Worm (Caenorhabditis elegans) whole organism, L1 larva: ENCODE data around the gene Y43C5A.2.
A peak's percentile ranks its signal among the peaks of the same experiment; 100 is the strongest.

Experiments used
- C16A3.4 ChIP-seq: fragments of 150-350 bp; optimal IDR thresholded peaks from 2 replicates; lab custom pipeline; 2014; ENCODE audit warnings: missing biosample characterization, missing genetic modification characterization
- F16B12.6 ChIP-seq: fragments of 150-350 bp; optimal IDR thresholded peaks from 2 replicates; lab custom pipeline; 2014; ENCODE audit warnings: missing biosample characterization, missing genetic modification characterization
- Y116A8C.19 ChIP-seq: sonication (generic microtip); optimal IDR thresholded peaks from 2 replicates; lab custom pipeline; 2016; ENCODE audit warnings: missing compliant biosample characterization, missing genetic modification characterization, borderline replicate concordance
- alr-1 ChIP-seq: fragments of 200-800 bp; sonication (Bioruptor generic); optimal IDR thresholded peaks from 2 replicates; lab custom pipeline; 2018; ENCODE audit warnings: borderline replicate concordance, mild to moderate bottlenecking, missing genetic modification characterization, missing compliant biosample characterization
- ceh-63 ChIP-seq: fragments of 200-800 bp; sonication (Bioruptor generic); optimal IDR thresholded peaks from 2 replicates; lab custom pipeline; 2018; ENCODE audit warnings: mild to moderate bottlenecking, missing genetic modification characterization, missing compliant biosample characterization
- ceh-8 ChIP-seq: fragments of 200-800 bp; sonication (Bioruptor generic); optimal IDR thresholded peaks from 2 replicates; lab custom pipeline; 2018; ENCODE audit warnings: mild to moderate bottlenecking, missing genetic modification characterization, moderate library complexity, missing compliant biosample characterization
- ceh-82 ChIP-seq, 3 experiments: fragments of 150-350 bp in 1 of 3; sonication (generic microtip) in 2 of 3; optimal IDR thresholded peaks; 2 replicates each; lab custom pipeline; 2014 to 2017; ENCODE audit warnings: missing biosample characterization in 3 of 3, missing genetic modification characterization in 3 of 3
- ceh-88 ChIP-seq: fragments of 200-800 bp; sonication (Bioruptor generic); IDR thresholded peaks from 2 replicates; pipeline ENCODE4 v1.3.6; 2022; ENCODE audit warnings: missing genetic modification characterization, missing compliant biosample characterization
- ces-1 ChIP-seq: fragments of 150-350 bp; optimal IDR thresholded peaks from 2 replicates; lab custom pipeline; 2014; ENCODE audit warnings: missing biosample characterization, missing genetic modification reagents, missing genetic modification characterization
- efl-1 ChIP-seq, 4 experiments: fragments of 150-350 bp; optimal IDR thresholded peaks in 3 of 4; peaks in 1 of 4; 1 replicate in 1 of 4; 2 replicates in 3 of 4; lab custom pipeline; 2014; ENCODE audit warnings: missing biosample characterization in 2 of 4, missing genetic modification characterization in 2 of 4, missing genetic modification reagents in 2 of 4
- efl-3 ChIP-seq: fragments of 200-800 bp; sonication (Bioruptor generic); optimal IDR thresholded peaks from 2 replicates; lab custom pipeline; 2018; ENCODE audit warnings: mild to moderate bottlenecking, missing genetic modification characterization, missing compliant biosample characterization
- ets-5 ChIP-seq: fragments of 200-800 bp; sonication (Bioruptor generic); IDR thresholded peaks from 2 replicates; pipeline ENCODE4 v1.3.6; 2022; ENCODE audit warnings: missing genetic modification characterization, missing compliant biosample characterization
- fkh-8 ChIP-seq: sonication (generic microtip); optimal IDR thresholded peaks from 2 replicates; lab custom pipeline; 2016; ENCODE audit warnings: mild to moderate bottlenecking, missing genetic modification characterization, missing compliant biosample characterization
- fos-1 ChIP-seq: fragments of 150-350 bp; optimal IDR thresholded peaks from 2 replicates; lab custom pipeline; 2014; ENCODE audit warnings: missing biosample characterization, missing genetic modification characterization
- grh-1 ChIP-seq: fragments of 200-800 bp; sonication (Bioruptor generic); IDR thresholded peaks from 2 replicates; pipeline ENCODE4 v1.3.6; 2022; ENCODE audit warnings: missing genetic modification reagents, missing genetic modification characterization, missing compliant biosample characterization
- irx-1 ChIP-seq: sonication (generic microtip); optimal IDR thresholded peaks from 2 replicates; lab custom pipeline; 2016; ENCODE audit warnings: missing genetic modification characterization, missing compliant biosample characterization
- lin-13 ChIP-seq: fragments of 150-350 bp; optimal IDR thresholded peaks from 2 replicates; lab custom pipeline; 2014; ENCODE audit warnings: missing biosample characterization, missing genetic modification reagents, missing genetic modification characterization
- lin-14 ChIP-seq: fragments of 200-800 bp; sonication (Bioruptor generic); optimal IDR thresholded peaks from 2 replicates; lab custom pipeline; 2018; ENCODE audit warnings: mild to moderate bottlenecking, missing genetic modification characterization, moderate library complexity, missing compliant biosample characterization
- lin-35 ChIP-seq, 2 experiments: fragments of 150-350 bp; optimal IDR thresholded peaks; 2 replicates each; lab custom pipeline; 2014; ENCODE audit warnings: missing biosample characterization in 2 of 2, missing genetic modification characterization in 2 of 2, missing genetic modification reagents in 2 of 2
- lir-3 ChIP-seq: sonication (generic microtip); optimal IDR thresholded peaks from 2 replicates; lab custom pipeline; 2016; ENCODE audit warnings: mild to moderate bottlenecking, missing genetic modification characterization, moderate library complexity, missing compliant biosample characterization; ENCODE audit not compliant: poor library complexity
- mab-9 ChIP-seq: fragments of 200-800 bp; sonication (Bioruptor generic); IDR thresholded peaks from 2 replicates; pipeline ENCODE4 v1.3.6; 2022; ENCODE audit warnings: missing genetic modification reagents, missing genetic modification characterization, missing compliant biosample characterization
- mdl-1 ChIP-seq, 2 experiments: fragments of 150-350 bp; optimal IDR thresholded peaks; 2 replicates each; lab custom pipeline; 2014 to 2017; ENCODE audit warnings: missing biosample characterization in 2 of 2, missing genetic modification characterization in 2 of 2, inconsistent platforms in 1 of 2
- mep-1 ChIP-seq: fragments of 150-350 bp; optimal IDR thresholded peaks from 2 replicates; lab custom pipeline; 2014; ENCODE audit warnings: missing biosample characterization, missing genetic modification characterization
- nhr-11 ChIP-seq: fragments of 150-350 bp; optimal IDR thresholded peaks from 2 replicates; lab custom pipeline; 2014; ENCODE audit warnings: missing biosample characterization, missing genetic modification characterization
- nhr-19 ChIP-seq: fragments of 200-800 bp; sonication (Bioruptor generic); conservative IDR thresholded peaks from 2 replicates; pipeline ENCODE4 v1.3.6; 2022; ENCODE audit warnings: missing genetic modification characterization, missing compliant biosample characterization
- nhr-20 ChIP-seq: sonication (generic microtip); optimal IDR thresholded peaks from 2 replicates; lab custom pipeline; 2016; ENCODE audit warnings: mild to moderate bottlenecking, missing genetic modification characterization, missing compliant biosample characterization
- nhr-237 ChIP-seq: fragments of 150-350 bp; optimal IDR thresholded peaks from 2 replicates; lab custom pipeline; 2014; ENCODE audit warnings: missing biosample characterization, missing genetic modification characterization
- nhr-28 ChIP-seq: fragments of 150-350 bp; optimal IDR thresholded peaks from 2 replicates; lab custom pipeline; 2014; ENCODE audit warnings: missing biosample characterization, missing genetic modification characterization
- nhr-84 ChIP-seq: sonication (generic microtip); optimal IDR thresholded peaks from 2 replicates; lab custom pipeline; 2017; ENCODE audit warnings: missing biosample characterization, missing genetic modification characterization
- nhr-85 ChIP-seq: sonication (generic microtip); peaks from one replicate; lab custom pipeline; 2016; ENCODE audit warnings: missing genetic modification characterization, inconsistent platforms, missing compliant biosample characterization
- nhr-90 ChIP-seq: sonication (generic microtip); optimal IDR thresholded peaks from 2 replicates; lab custom pipeline; 2016; ENCODE audit warnings: mild to moderate bottlenecking, missing genetic modification characterization, missing compliant biosample characterization; ENCODE audit not compliant: poor library complexity
- pag-3 ChIP-seq: sonication (generic microtip); optimal IDR thresholded peaks from 2 replicates; lab custom pipeline; 2017; ENCODE audit warnings: missing genetic modification characterization, mild to moderate bottlenecking, missing compliant biosample characterization, antibody characterized with exemption, borderline replicate concordance; ENCODE audit not compliant: insufficient read depth
- pqm-1 ChIP-seq: sonication (generic microtip); optimal IDR thresholded peaks from 3 replicates; lab custom pipeline; 2017; ENCODE audit warnings: missing biosample characterization, missing genetic modification characterization
- rnt-1 ChIP-seq: sonication (generic microtip); optimal IDR thresholded peaks from 2 replicates; lab custom pipeline; 2016; ENCODE audit warnings: mild to moderate bottlenecking, missing genetic modification characterization, moderate library complexity, missing compliant biosample characterization
- snpc-4 ChIP-seq: fragments of 150-350 bp; optimal IDR thresholded peaks from 2 replicates; lab custom pipeline; 2014; ENCODE audit warnings: missing biosample characterization, missing genetic modification characterization
- sptf-1 ChIP-seq: fragments of 150-350 bp; optimal IDR thresholded peaks from 2 replicates; lab custom pipeline; 2014; ENCODE audit warnings: missing biosample characterization, missing genetic modification characterization
- sup-37 ChIP-seq: fragments of 200-800 bp; sonication (Bioruptor generic); optimal IDR thresholded peaks from 2 replicates; lab custom pipeline; 2018; ENCODE audit warnings: mild to moderate bottlenecking, missing genetic modification characterization, missing compliant biosample characterization
- swsn-7 ChIP-seq: sonication (generic microtip); optimal IDR thresholded peaks from 2 replicates; lab custom pipeline; 2016; ENCODE audit warnings: missing genetic modification characterization, missing compliant biosample characterization
- unc-130 ChIP-seq: fragments of 150-350 bp; optimal IDR thresholded peaks from 2 replicates; lab custom pipeline; 2017; ENCODE audit warnings: missing biosample characterization, missing genetic modification characterization, inconsistent platforms
- unc-62 ChIP-seq: fragments of 150-350 bp; optimal IDR thresholded peaks from 2 replicates; lab custom pipeline; 2014; ENCODE audit warnings: missing biosample characterization, missing genetic modification reagents, missing genetic modification characterization
- zag-1 ChIP-seq: fragments of 150-350 bp; optimal IDR thresholded peaks from 2 replicates; lab custom pipeline; 2014; ENCODE audit warnings: missing biosample characterization, missing genetic modification characterization
- zip-4 ChIP-seq: fragments of 200-800 bp; sonication (Bioruptor generic); optimal IDR thresholded peaks from 2 replicates; lab custom pipeline; 2018; ENCODE audit warnings: mild to moderate bottlenecking, missing genetic modification characterization, moderate library complexity, missing compliant biosample characterization

The Y43C5A.2 gene

DNA sequence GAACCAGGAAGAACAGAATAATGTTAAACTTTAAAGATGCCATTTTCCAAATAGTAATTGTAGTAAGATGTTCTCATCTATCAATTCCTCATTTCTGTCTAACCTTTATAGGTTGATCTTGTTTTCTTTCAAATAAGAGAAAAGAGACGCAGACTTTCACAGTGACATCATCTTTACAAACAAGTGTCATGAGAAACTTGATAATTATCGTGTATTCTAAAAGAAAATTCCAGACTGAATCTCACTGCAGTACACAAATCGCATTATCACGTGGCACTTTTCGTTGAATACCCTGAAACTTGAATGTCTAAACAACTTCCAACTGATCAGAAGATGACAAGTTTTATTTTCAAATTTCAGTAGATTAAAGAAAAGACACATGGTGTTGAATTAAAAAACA is 25.4 kb downstream of the Y43C5A.2 start, which contains the start of gene R09E10.13:
R09E10.13 (minus strand) TSS at position 61 of the 400 bp plus-strand sequence.
- TF ChIP-seq lin-35 (GFP tag; optimal IDR thresholded peaks at IDR 0.05; lab: Kevin White, UChicago), result peak in 1 of 2 experiments; percentile 43
- peak; percentile 33 for TF ChIP-seq nhr-20
- peak; percentile 81 for TF ChIP-seq nhr-85 (tag; lab: Kevin White, UChicago)
- TF ChIP-seq nhr-19 (GFP tag; lab: Robert Waterston, UW), result peak; percentile 27; the same call in 1 of the 2 replicates
- no peak for TF ChIP-seq zag-1
- TF ChIP-seq efl-1 (optimal IDR thresholded peaks at IDR 0.05; lab: Kevin White, UChicago), result no peak
- peak in 1 of 2 experiments; percentile 36 for TF ChIP-seq efl-1 (GFP tag; optimal IDR thresholded peaks at IDR 0.05 in 1 of 2; lab: Kevin White, UChicago)
- TF ChIP-seq, all 84 proteins: peak for 5

DNA sequence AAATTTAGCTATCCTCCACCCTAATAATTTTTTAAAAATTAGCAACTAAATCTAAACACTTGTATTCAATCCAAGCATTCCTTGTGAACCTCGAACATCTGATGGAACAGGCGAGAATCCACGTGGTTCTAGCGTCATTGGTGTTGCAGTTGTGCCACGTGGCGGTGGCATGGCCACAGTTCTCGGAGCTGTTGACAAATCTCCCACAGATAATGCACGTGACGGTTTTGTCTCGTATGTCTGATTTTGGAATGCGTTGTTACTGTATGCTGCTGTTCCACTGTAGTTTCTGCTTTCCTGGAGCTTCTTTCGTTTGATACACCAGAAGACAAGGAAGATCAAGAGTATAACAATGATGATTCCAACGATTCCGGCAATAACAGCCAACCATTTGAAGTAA is 26.4 kb downstream of the Y43C5A.2 start:
- no peak for TF ChIP-seq swsn-7 (tag; lab: Kevin White, UChicago)
- TF ChIP-seq fos-1 (tag; lab: Kevin White, UChicago), result no peak
- TF ChIP-seq fkh-8, result no peak
- TF ChIP-seq mep-1, result no peak
- TF ChIP-seq efl-1 (optimal IDR thresholded peaks at IDR 0.05; lab: Kevin White, UChicago), result no peak
- no peak for TF ChIP-seq efl-1 (GFP tag; optimal IDR thresholded peaks at IDR 0.05 in 1 of 2; lab: Kevin White, UChicago)
- TF ChIP-seq nhr-11 (tag; lab: Kevin White, UChicago), result no peak
- TF ChIP-seq ceh-82 (tag; optimal IDR thresholded peaks at IDR 0.05; lab: Kevin White, UChicago), result no peak
- no peak for TF ChIP-seq lir-3 (tag; lab: Kevin White, UChicago)
- TF ChIP-seq nhr-28 (tag; lab: Kevin White, UChicago), result no peak
- TF ChIP-seq mab-9 (GFP tag; lab: Robert Waterston, UW), result no peak
- TF ChIP-seq zip-4 (GFP tag; lab: Kevin White, UChicago), result no peak
- no peak for TF ChIP-seq sptf-1
- TF ChIP-seq pag-3 (tag; lab: Kevin White, UChicago), result no peak
- no peak for TF ChIP-seq ceh-63 (GFP tag; lab: Kevin White, UChicago)
- no peak for TF ChIP-seq snpc-4 (tag; lab: Kevin White, UChicago)
- no peak for TF ChIP-seq C16A3.4
- no peak for TF ChIP-seq nhr-90 (tag; lab: Kevin White, UChicago)
- TF ChIP-seq, all 84 proteins: peak for 0

DNA sequence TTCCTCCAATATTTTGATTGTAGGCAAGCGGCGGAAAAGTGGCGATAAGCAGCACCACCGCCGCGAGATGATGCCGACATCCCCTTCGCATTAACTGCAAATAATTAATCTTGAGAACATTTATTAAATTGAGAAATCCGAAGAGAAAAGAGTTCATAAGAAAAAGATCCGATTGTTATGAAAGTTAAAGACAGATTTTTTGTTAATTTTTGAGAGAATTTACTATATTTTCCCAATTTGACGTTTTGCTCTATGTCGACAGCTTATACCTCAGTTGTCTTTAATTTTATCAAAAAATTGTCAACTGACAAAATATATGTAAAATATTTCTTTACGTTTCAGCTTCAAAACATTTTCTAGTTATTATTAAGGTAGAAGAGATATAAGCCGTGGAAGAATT is 32.5 kb downstream of the Y43C5A.2 start, which contains the start of gene R09E10.5:
R09E10.5 (minus strand) TSS at position 101 of the 400 bp plus-strand sequence.
- TF ChIP-seq grh-1 (GFP tag; lab: Robert Waterston, UW), result no peak
- no peak for TF ChIP-seq nhr-28 (tag; lab: Kevin White, UChicago)
- TF ChIP-seq fos-1 (tag; lab: Kevin White, UChicago), result no peak
- TF ChIP-seq rnt-1 (tag; lab: Kevin White, UChicago), result no peak
- TF ChIP-seq zag-1, result no peak
- no peak for TF ChIP-seq ceh-8
- TF ChIP-seq lin-13 (GFP tag; lab: Kevin White, UChicago), result no peak
- no peak for TF ChIP-seq ets-5 (GFP tag; lab: Robert Waterston, UW)
- no peak for TF ChIP-seq F16B12.6 (tag; lab: Kevin White, UChicago)
- TF ChIP-seq efl-3 (GFP tag; lab: Kevin White, UChicago), result no peak
- no peak for TF ChIP-seq lin-14 (GFP tag; lab: Kevin White, UChicago)
- no peak for TF ChIP-seq pag-3 (tag; lab: Kevin White, UChicago)
- no peak for TF ChIP-seq mdl-1 (tag; optimal IDR thresholded peaks at IDR 0.05; lab: Kevin White, UChicago)

DNA sequence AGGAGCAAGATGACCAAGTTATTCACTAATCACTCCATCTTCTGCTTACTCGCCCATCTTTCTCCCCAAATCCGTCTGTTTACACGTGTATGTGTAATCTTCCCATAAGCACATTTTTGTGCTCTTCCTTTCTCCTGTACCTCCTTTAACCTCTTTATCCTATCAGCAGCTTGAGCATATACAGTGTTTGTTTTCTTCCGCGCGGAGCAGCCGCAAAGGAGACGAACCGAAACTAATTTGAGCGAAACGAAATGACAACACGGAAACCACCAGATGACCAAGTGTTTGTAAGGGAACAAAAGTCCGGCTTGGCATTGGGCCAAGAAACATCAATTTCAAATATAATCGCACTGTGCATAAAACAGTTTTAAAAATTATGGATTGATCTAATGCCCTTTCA is 34.7 kb downstream of the Y43C5A.2 start:
- TF ChIP-seq pag-3 (tag; lab: Kevin White, UChicago) (no peak), irx-1 (tag; lab: Kevin White, UChicago) (no peak), nhr-84 (tag; lab: Kevin White, UChicago) (no peak), alr-1 (tag; lab: Kevin White, UChicago) (no peak), Y116A8C.19 (no peak), nhr-237 (tag; lab: Kevin White, UChicago) (no peak), nhr-19 (GFP tag; lab: Robert Waterston, UW) (no peak), ceh-88 (GFP tag; lab: Robert Waterston, UW) (no peak), nhr-11 (tag; lab: Kevin White, UChicago) (no peak), fos-1 (tag; lab: Kevin White, UChicago) (no peak), sup-37 (GFP tag; lab: Kevin White, UChicago) (no peak), lin-35 (GFP tag; optimal IDR thresholded peaks at IDR 0.05; lab: Kevin White, UChicago) (no peak), mab-9 (GFP tag; lab: Robert Waterston, UW) (no peak), ceh-82 (tag; optimal IDR thresholded peaks at IDR 0.05; lab: Kevin White, UChicago) (no peak), ces-1 (GFP tag; lab: Kevin White, UChicago) (no peak), pqm-1 (tag; lab: Kevin White, UChicago) (no peak), unc-62 (GFP tag; lab: Kevin White, UChicago) (no peak), unc-130 (tag; lab: Kevin White, UChicago) (no peak)
